Worm (Caenorhabditis elegans): ENCODE data around the gene C31H2.3.

Gene C31H2.3

DNA sequence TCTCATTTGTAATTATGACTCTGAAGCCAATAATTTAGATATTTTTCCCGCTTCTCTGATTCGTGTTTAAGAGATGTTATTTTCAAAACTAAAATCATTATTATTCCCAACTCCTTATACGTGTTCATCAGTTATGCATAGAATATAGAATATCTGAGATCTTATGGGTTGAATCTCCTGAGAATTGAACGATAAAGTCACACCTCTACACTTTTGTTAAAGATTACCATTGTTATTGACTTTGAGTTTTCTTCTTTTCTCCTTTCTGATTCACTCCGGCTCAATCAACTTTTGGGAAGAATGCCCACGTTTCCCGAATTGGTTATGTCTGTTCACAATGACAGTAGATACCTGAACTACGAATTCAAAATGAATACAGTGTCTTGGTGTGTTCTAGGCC lies 25.7 kb upstream of the C31H2.3 start, which contains the start of gene sru-48:
Gene sru-48 (plus strand): TSS at position 301 of the 400 bp plus-strand sequence.
- no peak for TF ChIP-seq mbf-1 (tag; optimal IDR thresholded peaks at IDR 0.05)
- TF ChIP-seq unc-62 (GFP tag; optimal IDR thresholded peaks at IDR 0.05) = no peak
- no peak for TF ChIP-seq unc-39 (tag; optimal IDR thresholded peaks at IDR 0.05)
- no peak for TF ChIP-seq egl-27 (tag; optimal IDR thresholded peaks at IDR 0.05)
- TF ChIP-seq elt-3 (tag; optimal IDR thresholded peaks at IDR 0.05) = no peak
- no peak for TF ChIP-seq blmp-1 (tag; optimal IDR thresholded peaks at IDR 0.05; ENCODE audit: insufficient read depth)
- TF ChIP-seq nhr-6 (tag; optimal IDR thresholded peaks at IDR 0.05) = no peak
- no peak for TF ChIP-seq nhr-23 (tag; optimal IDR thresholded peaks at IDR 0.05)
- TF ChIP-seq lsy-2 (tag; optimal IDR thresholded peaks at IDR 0.05) = no peak
- TF ChIP-seq aly-2 (tag; optimal IDR thresholded peaks at IDR 0.05) = no peak
- TF ChIP-seq peb-1 (tag; optimal IDR thresholded peaks at IDR 0.05) = no peak
- TF ChIP-seq crh-2 (tag; optimal IDR thresholded peaks at IDR 0.05) = no peak
- TF ChIP-seq lin-13 (GFP tag; optimal IDR thresholded peaks at IDR 0.05) = no peak
- no peak for TF ChIP-seq nhr-10 (tag; optimal IDR thresholded peaks at IDR 0.05)
- no peak for TF ChIP-seq nhr-129 (tag; optimal IDR thresholded peaks at IDR 0.05)
- no peak for TF ChIP-seq lin-39 (tag; optimal IDR thresholded peaks at IDR 0.05)

DNA sequence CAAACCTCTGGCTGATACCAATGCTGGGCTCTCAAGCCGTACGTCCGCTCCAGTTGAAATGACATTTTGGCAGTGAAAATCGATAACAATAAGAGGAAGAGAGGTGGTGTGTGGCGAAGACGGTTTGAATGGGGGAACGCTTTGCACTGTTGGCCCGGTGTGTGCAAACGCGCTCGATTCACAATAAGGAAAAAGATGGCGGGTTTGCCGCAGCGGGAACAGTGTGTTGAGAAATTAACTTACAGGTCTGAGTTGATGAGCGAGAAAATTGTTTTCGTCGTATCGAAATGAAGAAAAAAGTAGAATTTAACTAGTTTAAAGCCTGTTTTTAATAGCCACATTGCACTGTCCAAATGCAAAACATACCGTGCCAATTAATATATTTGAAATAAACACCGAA lies 24.9 kb upstream of the C31H2.3 start, which contains the start of gene metl-9:
Gene metl-9 (minus strand): TSS at position 101 of the 400 bp plus-strand sequence.
- TF ChIP-seq sma-9 (GFP tag; optimal IDR thresholded peaks at IDR 0.05) (no peak), sma-9 (tag; optimal IDR thresholded peaks at IDR 0.05) (no peak), fos-1 (tag; optimal IDR thresholded peaks at IDR 0.05) (no peak), ZK546.5 (tag; optimal IDR thresholded peaks at IDR 0.05) (no peak), alr-1 (tag; optimal IDR thresholded peaks at IDR 0.05) (no peak), mdl-1 (tag; optimal IDR thresholded peaks at IDR 0.05) (no peak), nhr-23 (tag; optimal IDR thresholded peaks at IDR 0.05) (no peak), ztf-11 (tag; optimal IDR thresholded peaks at IDR 0.05) (no peak), gmeb-1 (tag; optimal IDR thresholded peaks at IDR 0.05) (no peak), lsy-2 (tag; optimal IDR thresholded peaks at IDR 0.05) (no peak), mab-5 (tag; optimal IDR thresholded peaks at IDR 0.05) (no peak), nhr-77 (tag; optimal IDR thresholded peaks at IDR 0.05) (no peak), elt-3 (tag; optimal IDR thresholded peaks at IDR 0.05) (no peak), unc-39 (tag; optimal IDR thresholded peaks at IDR 0.05) (no peak), unc-62 (GFP tag; optimal IDR thresholded peaks at IDR 0.05) (no peak), nhr-237 (tag; optimal IDR thresholded peaks at IDR 0.05) (no peak), Y55F3AM.14 (GFP tag; optimal IDR thresholded peaks at IDR 0.05) (no peak), egl-27 (tag; optimal IDR thresholded peaks at IDR 0.05) (no peak), unc-55 (GFP tag; optimal IDR thresholded peaks at IDR 0.05) (no peak), C34F6.9 (tag; optimal IDR thresholded peaks at IDR 0.05) (no peak), elt-1 (tag; optimal IDR thresholded peaks at IDR 0.05) (no peak)

DNA sequence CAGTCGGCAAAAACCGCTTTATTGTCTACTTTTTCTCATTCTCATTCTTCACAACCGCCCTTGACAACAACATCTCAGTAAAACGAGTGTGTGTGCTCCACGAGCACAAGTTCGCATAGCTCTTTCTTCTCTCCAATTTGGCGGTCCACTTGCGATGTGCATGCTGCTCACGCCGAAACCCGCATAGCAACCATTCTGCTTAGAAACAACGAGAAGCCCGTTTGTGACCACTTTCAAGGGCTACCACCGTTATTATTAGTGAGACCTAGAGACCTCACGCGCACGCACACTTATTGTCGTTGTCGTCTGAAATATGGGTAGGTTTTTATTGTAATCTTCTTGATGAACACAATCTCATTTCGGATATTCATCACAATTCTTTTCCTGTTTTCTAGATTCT lies 20.1 kb upstream of the C31H2.3 start, which contains the start of gene zchc-1A:
Gene zchc-1A (plus strand): TSS at position 114 of the 400 bp plus-strand sequence.
- TF ChIP-seq unc-62 (GFP tag; optimal IDR thresholded peaks at IDR 0.05) = no peak
- TF ChIP-seq dmd-4 (tag; optimal IDR thresholded peaks at IDR 0.05) = no peak

DNA sequence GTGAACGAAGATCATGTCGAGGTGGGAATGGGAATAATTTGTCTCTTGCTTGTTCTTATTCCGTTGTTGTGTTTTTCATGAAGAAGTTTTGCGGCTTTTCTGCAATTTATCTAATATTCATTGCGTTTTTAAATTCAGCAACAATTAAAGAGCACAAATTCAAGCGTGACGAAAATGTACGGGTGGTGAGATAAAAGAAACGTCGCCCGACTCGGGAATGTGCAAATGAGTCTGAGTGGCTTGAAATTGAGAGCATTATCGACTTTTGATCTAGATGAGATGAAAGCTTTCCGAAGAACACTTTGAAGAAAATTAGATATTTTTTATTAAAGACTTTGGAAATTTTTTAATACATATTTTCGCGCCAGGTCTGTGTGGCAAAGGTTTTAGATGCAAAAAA lies 16.9 kb upstream of the C31H2.3 start, which contains the start of gene T03G11.10:
Gene T03G11.10 (minus strand): TSS at position 101 of the 400 bp plus-strand sequence.
- no peak for TF ChIP-seq ztf-4 (tag; optimal IDR thresholded peaks at IDR 0.05)
- no peak for TF ChIP-seq F13H6.1 (tag; optimal IDR thresholded peaks at IDR 0.05)
- no peak for TF ChIP-seq peb-1 (tag; optimal IDR thresholded peaks at IDR 0.05)
- no peak for TF ChIP-seq fos-1 (tag; optimal IDR thresholded peaks at IDR 0.05)

DNA sequence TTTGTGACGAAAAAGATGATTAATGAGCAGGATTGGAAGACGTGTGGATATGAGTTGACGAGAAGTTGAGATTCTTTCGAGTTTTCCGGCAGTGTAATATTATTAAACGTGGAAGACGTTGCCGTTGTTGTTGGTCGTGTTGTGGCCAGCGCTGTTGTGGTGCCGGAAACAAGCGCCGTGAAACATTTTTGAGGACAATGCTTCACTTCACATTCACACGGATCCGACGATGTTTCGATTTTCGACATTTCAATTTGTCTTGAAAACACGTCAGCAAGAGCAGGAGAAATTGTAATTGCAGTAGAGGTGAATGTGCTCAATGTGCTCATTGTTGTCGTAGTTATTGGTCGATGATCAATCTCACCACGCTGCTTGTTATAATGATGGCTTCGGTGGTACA lies 14.6 kb upstream of the C31H2.3 start:
- TF ChIP-seq lsy-2 (tag; optimal IDR thresholded peaks at IDR 0.05) (no peak), unc-62 (GFP tag; optimal IDR thresholded peaks at IDR 0.05) (no peak), unc-55 (GFP tag; optimal IDR thresholded peaks at IDR 0.05) (no peak), ZK546.5 (tag; optimal IDR thresholded peaks at IDR 0.05) (no peak), dmd-4 (tag; optimal IDR thresholded peaks at IDR 0.05) (no peak), nhr-23 (tag; optimal IDR thresholded peaks at IDR 0.05) (no peak), nhr-77 (tag; optimal IDR thresholded peaks at IDR 0.05) (no peak), skn-1 (tag; optimal IDR thresholded peaks at IDR 0.05) (no peak), ztf-11 (tag; optimal IDR thresholded peaks at IDR 0.05) (no peak), nhr-11 (tag; optimal IDR thresholded peaks at IDR 0.05) (no peak), elt-1 (tag; optimal IDR thresholded peaks at IDR 0.05) (no peak), nhr-25 (tag; optimal IDR thresholded peaks at IDR 0.05) (no peak), nhr-129 (tag; optimal IDR thresholded peaks at IDR 0.05) (no peak), ama-1 (optimal IDR thresholded peaks at IDR 0.05) (no peak), aly-2 (tag; optimal IDR thresholded peaks at IDR 0.05) (no peak), egl-27 (tag; optimal IDR thresholded peaks at IDR 0.05) (no peak), F13H6.1 (tag; optimal IDR thresholded peaks at IDR 0.05) (no peak), nhr-237 (tag; optimal IDR thresholded peaks at IDR 0.05) (no peak), unc-39 (tag; optimal IDR thresholded peaks at IDR 0.05) (no peak)

Measured in whole organism, L2 larva.